Worm (Caenorhabditis elegans) whole organism, L1 larva: ENCODE measurements around the gene mab-5.

Experiments used
- C16A3.4 ChIP-seq: fragments of 150-350 bp; optimal IDR thresholded peaks from 2 replicates; lab custom pipeline; 2014; ENCODE audit warnings: missing biosample characterization, missing genetic modification characterization
- F16B12.6 ChIP-seq: fragments of 150-350 bp; optimal IDR thresholded peaks from 2 replicates; lab custom pipeline; 2014; ENCODE audit warnings: missing biosample characterization, missing genetic modification characterization
- Y116A8C.19 ChIP-seq: sonication (generic microtip); optimal IDR thresholded peaks from 2 replicates; lab custom pipeline; 2016; ENCODE audit warnings: missing compliant biosample characterization, missing genetic modification characterization, borderline replicate concordance
- aha-1 ChIP-seq: fragments of 150-350 bp; optimal IDR thresholded peaks from 2 replicates; lab custom pipeline; 2014; ENCODE audit warnings: missing biosample characterization, missing genetic modification characterization
- aly-2 ChIP-seq: fragments of 150-350 bp; optimal IDR thresholded peaks from 2 replicates; lab custom pipeline; 2014; ENCODE audit warnings: missing biosample characterization, missing genetic modification characterization
- ceh-8 ChIP-seq: fragments of 200-800 bp; sonication (Bioruptor generic); optimal IDR thresholded peaks from 2 replicates; lab custom pipeline; 2018; ENCODE audit warnings: mild to moderate bottlenecking, missing genetic modification characterization, moderate library complexity, missing compliant biosample characterization
- ceh-90 ChIP-seq: sonication (generic microtip); optimal IDR thresholded peaks from 2 replicates; lab custom pipeline; 2016; ENCODE audit warnings: missing genetic modification characterization, missing compliant biosample characterization
- dpl-1 ChIP-seq, 3 experiments: fragments of 150-350 bp in 2 of 3; sonication (generic microtip) in 1 of 3; optimal IDR thresholded peaks; 2 replicates each; lab custom pipeline; 2014 to 2017; ENCODE audit warnings: missing biosample characterization in 3 of 3, missing genetic modification characterization in 3 of 3, missing genetic modification reagents in 3 of 3
- dsc-1 ChIP-seq: sonication (generic microtip); optimal IDR thresholded peaks from 2 replicates; lab custom pipeline; 2016; ENCODE audit warnings: mild to moderate bottlenecking, missing genetic modification characterization, missing compliant biosample characterization
- efl-1 ChIP-seq, 4 experiments: fragments of 150-350 bp; optimal IDR thresholded peaks in 3 of 4; peaks in 1 of 4; 1 replicate in 1 of 4; 2 replicates in 3 of 4; lab custom pipeline; 2014; ENCODE audit warnings: missing biosample characterization in 2 of 4, missing genetic modification characterization in 2 of 4, missing genetic modification reagents in 2 of 4
- egl-27 ChIP-seq, 2 experiments: fragments of 150-350 bp in 1 of 2; sonication (generic microtip); optimal IDR thresholded peaks; 3 replicates each; lab custom pipeline; 2017 to 2018; ENCODE audit warnings: missing biosample characterization in 2 of 2, missing genetic modification characterization in 2 of 2, missing genetic modification reagents in 2 of 2
- elt-2 ChIP-seq: sonication (generic microtip); optimal IDR thresholded peaks from 2 replicates; lab custom pipeline; 2016; ENCODE audit warnings: missing genetic modification characterization, mild to moderate bottlenecking, inconsistent platforms, missing compliant biosample characterization, missing genetic modification reagents
- elt-3 ChIP-seq, 6 experiments: fragments of 150-350 bp in 1 of 6; sonication (generic microtip); optimal IDR thresholded peaks; 2 replicates each; lab custom pipeline; 2017 to 2018; ENCODE audit warnings: missing biosample characterization in 6 of 6, missing genetic modification characterization in 6 of 6, inconsistent platforms in 1 of 6
- ets-5 ChIP-seq: fragments of 200-800 bp; sonication (Bioruptor generic); IDR thresholded peaks from 2 replicates; pipeline ENCODE4 v1.3.6; 2022; ENCODE audit warnings: missing genetic modification characterization, missing compliant biosample characterization
- fkh-10 ChIP-seq: sonication (generic microtip); optimal IDR thresholded peaks from 2 replicates; lab custom pipeline; 2017; ENCODE audit warnings: missing biosample characterization, missing genetic modification reagents, missing genetic modification characterization
- fkh-8 ChIP-seq: sonication (generic microtip); optimal IDR thresholded peaks from 2 replicates; lab custom pipeline; 2016; ENCODE audit warnings: mild to moderate bottlenecking, missing genetic modification characterization, missing compliant biosample characterization
- hlh-4 ChIP-seq: sonication (generic microtip); optimal IDR thresholded peaks from 2 replicates; lab custom pipeline; 2016; ENCODE audit warnings: mild to moderate bottlenecking, missing genetic modification characterization, missing compliant biosample characterization
- lin-13 ChIP-seq: fragments of 150-350 bp; optimal IDR thresholded peaks from 2 replicates; lab custom pipeline; 2014; ENCODE audit warnings: missing biosample characterization, missing genetic modification reagents, missing genetic modification characterization
- lin-14 ChIP-seq: fragments of 200-800 bp; sonication (Bioruptor generic); optimal IDR thresholded peaks from 2 replicates; lab custom pipeline; 2018; ENCODE audit warnings: mild to moderate bottlenecking, missing genetic modification characterization, moderate library complexity, missing compliant biosample characterization
- lin-15B ChIP-seq: fragments of 150-350 bp; sonication (generic microtip); optimal IDR thresholded peaks from 3 replicates; lab custom pipeline; 2014; ENCODE audit warnings: missing biosample characterization, missing genetic modification characterization
- lin-35 ChIP-seq, 2 experiments: fragments of 150-350 bp; optimal IDR thresholded peaks; 2 replicates each; lab custom pipeline; 2014; ENCODE audit warnings: missing biosample characterization in 2 of 2, missing genetic modification characterization in 2 of 2, missing genetic modification reagents in 2 of 2
- lin-39 ChIP-seq: fragments of 150-350 bp; optimal IDR thresholded peaks from 2 replicates; lab custom pipeline; 2014; ENCODE audit warnings: missing biosample characterization, missing genetic modification reagents, missing genetic modification characterization
- lsy-2 ChIP-seq, 2 experiments: fragments of 150-350 bp; optimal IDR thresholded peaks; 2 replicates each; lab custom pipeline; 2014; ENCODE audit warnings: missing biosample characterization in 2 of 2, missing genetic modification characterization in 2 of 2
- mab-9 ChIP-seq: fragments of 200-800 bp; sonication (Bioruptor generic); IDR thresholded peaks from 2 replicates; pipeline ENCODE4 v1.3.6; 2022; ENCODE audit warnings: missing genetic modification reagents, missing genetic modification characterization, missing compliant biosample characterization
- nhr-11 ChIP-seq: fragments of 150-350 bp; optimal IDR thresholded peaks from 2 replicates; lab custom pipeline; 2014; ENCODE audit warnings: missing biosample characterization, missing genetic modification characterization
- nhr-20 ChIP-seq: sonication (generic microtip); optimal IDR thresholded peaks from 2 replicates; lab custom pipeline; 2016; ENCODE audit warnings: mild to moderate bottlenecking, missing genetic modification characterization, missing compliant biosample characterization
- nhr-77 ChIP-seq: fragments of 150-350 bp; optimal IDR thresholded peaks from 2 replicates; lab custom pipeline; 2014; ENCODE audit warnings: missing biosample characterization, missing genetic modification characterization
- nhr-84 ChIP-seq: sonication (generic microtip); optimal IDR thresholded peaks from 2 replicates; lab custom pipeline; 2017; ENCODE audit warnings: missing biosample characterization, missing genetic modification characterization
- nhr-85 ChIP-seq: sonication (generic microtip); peaks from one replicate; lab custom pipeline; 2016; ENCODE audit warnings: missing genetic modification characterization, inconsistent platforms, missing compliant biosample characterization
- nhr-90 ChIP-seq: sonication (generic microtip); optimal IDR thresholded peaks from 2 replicates; lab custom pipeline; 2016; ENCODE audit warnings: mild to moderate bottlenecking, missing genetic modification characterization, missing compliant biosample characterization; ENCODE audit not compliant: poor library complexity
- pag-3 ChIP-seq: sonication (generic microtip); optimal IDR thresholded peaks from 2 replicates; lab custom pipeline; 2017; ENCODE audit warnings: missing genetic modification characterization, mild to moderate bottlenecking, missing compliant biosample characterization, antibody characterized with exemption, borderline replicate concordance; ENCODE audit not compliant: insufficient read depth
- rnt-1 ChIP-seq: sonication (generic microtip); optimal IDR thresholded peaks from 2 replicates; lab custom pipeline; 2016; ENCODE audit warnings: mild to moderate bottlenecking, missing genetic modification characterization, moderate library complexity, missing compliant biosample characterization
- snpc-4 ChIP-seq: fragments of 150-350 bp; optimal IDR thresholded peaks from 2 replicates; lab custom pipeline; 2014; ENCODE audit warnings: missing biosample characterization, missing genetic modification characterization
- sox-4 ChIP-seq: sonication (generic microtip); optimal IDR thresholded peaks from 2 replicates; lab custom pipeline; 2016; ENCODE audit warnings: missing genetic modification characterization, missing compliant biosample characterization
- sptf-1 ChIP-seq: fragments of 150-350 bp; optimal IDR thresholded peaks from 2 replicates; lab custom pipeline; 2014; ENCODE audit warnings: missing biosample characterization, missing genetic modification characterization
- sup-37 ChIP-seq: fragments of 200-800 bp; sonication (Bioruptor generic); optimal IDR thresholded peaks from 2 replicates; lab custom pipeline; 2018; ENCODE audit warnings: mild to moderate bottlenecking, missing genetic modification characterization, missing compliant biosample characterization
- unc-130 ChIP-seq: fragments of 150-350 bp; optimal IDR thresholded peaks from 2 replicates; lab custom pipeline; 2017; ENCODE audit warnings: missing biosample characterization, missing genetic modification characterization, inconsistent platforms
- unc-30 ChIP-seq: sonication (generic microtip); optimal IDR thresholded peaks from 2 replicates; lab custom pipeline; 2017; ENCODE audit warnings: missing biosample characterization, missing genetic modification characterization
- vab-15 ChIP-seq: sonication (generic microtip); optimal IDR thresholded peaks from 2 replicates; lab custom pipeline; 2017; ENCODE audit warnings: missing genotype, mild to moderate bottlenecking, missing genetic modification characterization, missing compliant biosample characterization
- zip-4 ChIP-seq: fragments of 200-800 bp; sonication (Bioruptor generic); optimal IDR thresholded peaks from 2 replicates; lab custom pipeline; 2018; ENCODE audit warnings: mild to moderate bottlenecking, missing genetic modification characterization, moderate library complexity, missing compliant biosample characterization
- ztf-11 ChIP-seq, 2 experiments: sonication (generic microtip); optimal IDR thresholded peaks; 2 replicates each; lab custom pipeline; 2016 to 2017; ENCODE audit warnings: missing genetic modification characterization in 2 of 2, missing biosample characterization in 1 of 2, missing compliant biosample characterization in 1 of 2
- ztf-4 ChIP-seq: fragments of 150-350 bp; optimal IDR thresholded peaks from 2 replicates; lab custom pipeline; 2014; ENCODE audit warnings: missing biosample characterization, missing genetic modification characterization

mab-5 gene

ce11 chrIII:7812208-7812880 is 29.1 kb upstream of the mab-5 start:
- TF ChIP-seq ceh-90 (tag; lab: Kevin White, UChicago) (no peak), rnt-1 (tag; lab: Kevin White, UChicago) (peak; percentile 30), lin-14 (GFP tag; lab: Kevin White, UChicago) (peak; percentile 25), dsc-1 (no peak), sptf-1 (no peak), nhr-85 (tag; lab: Kevin White, UChicago) (peak; percentile 56), C16A3.4 (no peak)

ce11 chrIII:7809033-7809432 is 25.8 kb upstream of the mab-5 start:
- no peak for TF ChIP-seq egl-27 (tag; optimal IDR thresholded peaks at IDR 0.05; lab: Kevin White, UChicago)
- TF ChIP-seq sox-4 (tag; lab: Kevin White, UChicago), result no peak
- no peak for TF ChIP-seq unc-30 (tag; lab: Kevin White, UChicago)
- no peak for TF ChIP-seq nhr-20
- TF ChIP-seq lin-39, result no peak
- TF ChIP-seq Y116A8C.19, result no peak

ce11 chrIII:7806947-7807346 is 23.7 kb upstream of the mab-5 start:
- peak; percentile 39 for TF ChIP-seq rnt-1 (tag; lab: Kevin White, UChicago)
- TF ChIP-seq lin-14 (GFP tag; lab: Kevin White, UChicago), result no peak
- TF ChIP-seq lin-35 (GFP tag; optimal IDR thresholded peaks at IDR 0.05; lab: Kevin White, UChicago), result no peak
- TF ChIP-seq lsy-2 (tag; optimal IDR thresholded peaks at IDR 0.05; lab: Kevin White, UChicago), result no peak

- TF ChIP-seq lin-35 (GFP tag; optimal IDR thresholded peaks at IDR 0.05; lab: Kevin White, UChicago), result no peak
- no peak for TF ChIP-seq aly-2 (tag; lab: Kevin White, UChicago)
- no peak for TF ChIP-seq dpl-1 (GFP tag; optimal IDR thresholded peaks at IDR 0.05; lab: Kevin White, UChicago)
- TF ChIP-seq sox-4 (tag; lab: Kevin White, UChicago), result no peak
- TF ChIP-seq fkh-10 (GFP tag; lab: Kevin White, UChicago), result no peak
- TF ChIP-seq lin-13 (GFP tag; lab: Kevin White, UChicago), result no peak
- TF ChIP-seq snpc-4 (tag; lab: Kevin White, UChicago), result no peak
- no peak for TF ChIP-seq nhr-90 (tag; lab: Kevin White, UChicago)
- TF ChIP-seq nhr-11, result no peak
- TF ChIP-seq nhr-20, result no peak
- TF ChIP-seq ceh-90 (tag; lab: Kevin White, UChicago), result no peak
Observed at ce11 chrIII:7805253-7805652, 22.0 kb upstream of the mab-5 start.

ce11 chrIII:7795311-7795710 is 12.1 kb upstream of the mab-5 start, which contains the start of gene cyk-7:
Gene cyk-7, minus strand, starts transcription at chrIII:7795409.
- no peak for TF ChIP-seq aha-1
- TF ChIP-seq pag-3 (tag; lab: Kevin White, UChicago), result no peak
- peak; percentile 65 to 99 for TF ChIP-seq efl-1 (optimal IDR thresholded peaks at IDR 0.05; lab: Kevin White, UChicago)
- TF ChIP-seq efl-1 (GFP tag; optimal IDR thresholded peaks at IDR 0.05 in 1 of 2; lab: Kevin White, UChicago), result peak; percentile 68 to 95
- TF ChIP-seq sup-37 (GFP tag; lab: Kevin White, UChicago), result no peak
- no peak for TF ChIP-seq ets-5
- peak; percentile 13 to 25 for TF ChIP-seq lsy-2 (tag; optimal IDR thresholded peaks at IDR 0.05; lab: Kevin White, UChicago)
- TF ChIP-seq dpl-1 (GFP tag; optimal IDR thresholded peaks at IDR 0.05; lab: Kevin White, UChicago), result peak in 2 of 3 experiments; percentile 23 to 66
- no peak for TF ChIP-seq aly-2 (tag; lab: Kevin White, UChicago)
- no peak for TF ChIP-seq unc-130
- no peak for TF ChIP-seq ceh-8 (GFP tag; lab: Kevin White, UChicago)
- TF ChIP-seq zip-4 (GFP tag; lab: Kevin White, UChicago), result no peak
- no peak for TF ChIP-seq fkh-8
- TF ChIP-seq nhr-77 (tag; lab: Kevin White, UChicago), result no peak
- no peak for TF ChIP-seq elt-3 (tag; optimal IDR thresholded peaks at IDR 0.05; lab: Kevin White, UChicago)
- no peak for TF ChIP-seq elt-2 (tag; lab: Kevin White, UChicago)
- TF ChIP-seq F16B12.6 (tag; lab: Kevin White, UChicago), result no peak
- no peak for TF ChIP-seq lin-15B
- no peak for TF ChIP-seq vab-15
- TF ChIP-seq ztf-11 (tag; optimal IDR thresholded peaks at IDR 0.05; lab: Kevin White, UChicago), result no peak
- no peak for TF ChIP-seq nhr-84 (tag; lab: Kevin White, UChicago)
- no peak for TF ChIP-seq hlh-4
- TF ChIP-seq ztf-4 (tag; lab: Kevin White, UChicago), result no peak
- no peak for TF ChIP-seq nhr-85 (tag; lab: Kevin White, UChicago)
- TF ChIP-seq mab-9 (GFP tag; lab: Robert Waterston, UW), result no peak
- TF ChIP-seq lin-35 (GFP tag; optimal IDR thresholded peaks at IDR 0.05; lab: Kevin White, UChicago), result peak in 1 of 2 experiments; percentile 18
- TF ChIP-seq snpc-4 (tag; lab: Kevin White, UChicago), result no peak
